Fruit fly (Drosophila melanogaster) whole organism, embryonic: ENCODE results near the gene CG11920.

ENCODE experiments used
- BEAF-32 ChIP-seq: fragments of 200-800 bp; sonication (Bioruptor generic); optimal IDR thresholded peaks from 3 replicates; lab custom pipeline; 2017; ENCODE audit warnings: missing biosample characterization, missing genetic modification characterization, mild to moderate bottlenecking, moderate library complexity, missing genetic modification reagents
- CG10267 ChIP-seq: fragments of 200-800 bp; sonication (Bioruptor generic); optimal IDR thresholded peaks from 2 replicates; lab custom pipeline; 2018; ENCODE audit warnings: missing biosample characterization, mild to moderate bottlenecking, missing genetic modification characterization, moderate library complexity
- CG11085 ChIP-seq: fragments of 200-800 bp; sonication (Bioruptor generic); IDR thresholded peaks from 2 replicates; pipeline ENCODE4 v1.3.6; 2022; ENCODE audit warnings: missing biosample characterization, missing genetic modification characterization
- CG11695 ChIP-seq: fragments of 200-800 bp; sonication (Bioruptor generic); IDR thresholded peaks from 3 replicates; pipeline ENCODE4 v1.3.6; 2022; ENCODE audit warnings: missing biosample characterization, missing genetic modification characterization
- CG14710 ChIP-seq: fragments of 200-800 bp; sonication (Bioruptor generic); optimal IDR thresholded peaks from 3 replicates; lab custom pipeline; 2019; ENCODE audit warnings: missing biosample characterization, mild to moderate bottlenecking, missing genetic modification characterization, moderate library complexity
- CG1602 ChIP-seq: fragments of 200-800 bp; sonication (Bioruptor generic); optimal IDR thresholded peaks from 3 replicates; lab custom pipeline; 2016; ENCODE audit warnings: missing biosample characterization, missing genetic modification characterization
- CG1647 ChIP-seq: fragments of 200-800 bp; sonication (Bioruptor generic); optimal IDR thresholded peaks from 3 replicates; lab custom pipeline; 2016; ENCODE audit warnings: missing biosample characterization, missing genetic modification characterization
- CG17568 ChIP-seq: fragments of 200-800 bp; sonication (Bioruptor generic); optimal IDR thresholded peaks from 2 replicates; lab custom pipeline; 2018; ENCODE audit warnings: missing biosample characterization, mild to moderate bottlenecking, missing genetic modification characterization, moderate library complexity
- CG18011 ChIP-seq: fragments of 200-800 bp; sonication (Bioruptor generic); optimal IDR thresholded peaks from 2 replicates; lab custom pipeline; 2017; ENCODE audit warnings: missing biosample characterization, missing genetic modification characterization, mild to moderate bottlenecking, moderate library complexity, missing genotype
- CG2116 ChIP-seq: fragments of 200-800 bp; sonication (Bioruptor generic); optimal IDR thresholded peaks from 3 replicates; lab custom pipeline; 2018; ENCODE audit warnings: missing biosample characterization, mild to moderate bottlenecking, missing genetic modification characterization
- CG31224 ChIP-seq: fragments of 200-800 bp; sonication (Bioruptor generic); IDR thresholded peaks from 2 replicates; pipeline ENCODE4 v1.3.6; 2022; ENCODE audit warnings: missing biosample characterization, missing genetic modification characterization
- CG32767 ChIP-seq: fragments of 200-800 bp; sonication (Bioruptor generic); IDR thresholded peaks from 2 replicates; pipeline ENCODE4 v1.3.6; 2022; ENCODE audit warnings: missing biosample characterization, missing genetic modification characterization
- CG3726 ChIP-seq: fragments of 200-800 bp; sonication (Bioruptor generic); IDR thresholded peaks from 3 replicates; pipeline ENCODE4, ENCODE4 v1.3.6; 2022; ENCODE audit warnings: missing biosample characterization, missing genetic modification characterization
- CG3995 ChIP-seq: fragments of 200-800 bp; sonication (Bioruptor generic); optimal IDR thresholded peaks from 3 replicates; lab custom pipeline; 2016; ENCODE audit warnings: missing biosample characterization, missing genetic modification characterization
- CG4617 ChIP-seq: fragments of 200-800 bp; sonication (Bioruptor generic); optimal IDR thresholded peaks from 3 replicates; lab custom pipeline; 2016; ENCODE audit warnings: missing biosample characterization, missing genetic modification characterization, borderline replicate concordance
- CG6765 ChIP-seq: fragments of 200-800 bp; sonication (Bioruptor generic); optimal IDR thresholded peaks from 3 replicates; lab custom pipeline; 2017; ENCODE audit warnings: missing biosample characterization, mild to moderate bottlenecking, missing genetic modification characterization
- CG7357 ChIP-seq: fragments of 200-800 bp; sonication (Bioruptor generic); IDR thresholded peaks from 3 replicates; pipeline ENCODE4 v1.3.6; 2022; ENCODE audit warnings: missing biosample characterization, missing genetic modification characterization
- CG9437 ChIP-seq: fragments of 200-800 bp; sonication (Bioruptor generic); optimal IDR thresholded peaks from 2 replicates; lab custom pipeline; 2018; ENCODE audit warnings: missing biosample characterization, mild to moderate bottlenecking, missing genetic modification characterization
- CTCF ChIP-seq: fragments of 200-800 bp; sonication (Bioruptor generic); optimal IDR thresholded peaks from 2 replicates; lab custom pipeline; 2017; ENCODE audit warnings: missing biosample characterization, mild to moderate bottlenecking, missing genetic modification characterization, moderate library complexity
- Dip3 ChIP-seq: fragments of 200-800 bp; sonication (Bioruptor generic); optimal IDR thresholded peaks from 3 replicates; lab custom pipeline; 2016; ENCODE audit warnings: missing biosample characterization, missing genetic modification characterization
- Dp ChIP-seq: fragments of 200-800 bp; sonication (Bioruptor generic); optimal IDR thresholded peaks from 2 replicates; lab custom pipeline; 2018; ENCODE audit warnings: missing biosample characterization, mild to moderate bottlenecking, missing genetic modification characterization, moderate library complexity
- E2f2 ChIP-seq: fragments of 200-800 bp; sonication (Bioruptor generic); IDR thresholded peaks from 2 replicates; pipeline ENCODE4 v1.3.6; 2022; ENCODE audit warnings: missing biosample characterization, missing genetic modification characterization
- Ets65A ChIP-seq: fragments of 200-800 bp; sonication (Bioruptor generic); peaks from one replicate; lab custom pipeline; 2016; ENCODE audit warnings: missing biosample characterization, missing genetic modification characterization
- Hr3 ChIP-seq: fragments of 200-800 bp; sonication (Bioruptor generic); optimal IDR thresholded peaks from 3 replicates; lab custom pipeline; 2016; ENCODE audit warnings: missing biosample characterization, missing genetic modification characterization
- Hr78 ChIP-seq, 2 experiments: fragments of 200-800 bp in 1 of 2; fragments of >200 bp in 1 of 2; sonication (Bioruptor generic) in 1 of 2; optimal IDR thresholded peaks; 2 replicates each; lab custom pipeline; 2017 to 2019; ENCODE audit warnings: missing biosample characterization in 2 of 2, missing genetic modification characterization in 2 of 2, mild to moderate bottlenecking in 1 of 2, moderate library complexity in 1 of 2
- Med ChIP-seq: fragments of 200-800 bp; sonication (Bioruptor generic); peaks from one replicate; lab custom pipeline; 2016; ENCODE audit warnings: missing biosample characterization, missing genetic modification characterization, mild to moderate bottlenecking, inconsistent platforms, moderate library complexity
- NC2β ChIP-seq: fragments of 200-800 bp; sonication (Bioruptor generic); optimal IDR thresholded peaks from 2 replicates; lab custom pipeline; 2016; ENCODE audit warnings: missing biosample characterization, missing genetic modification characterization
- Rfx ChIP-seq: fragments of 200-800 bp; sonication (Bioruptor generic); IDR thresholded peaks from 2 replicates; pipeline ENCODE4 v1.3.6; 2022; ENCODE audit warnings: missing biosample characterization, missing genetic modification characterization
- Vsx1 ChIP-seq: fragments of 200-800 bp; sonication (Bioruptor generic); optimal IDR thresholded peaks from 2 replicates; lab custom pipeline; 2017; ENCODE audit warnings: missing biosample characterization, mild to moderate bottlenecking, missing genetic modification characterization, missing genetic modification reagents
- Xrp1 ChIP-seq: fragments of 200-800 bp; sonication (Bioruptor generic); IDR thresholded peaks from 2 replicates; pipeline ENCODE4 v1.3.6; 2022; ENCODE audit warnings: missing biosample characterization, missing genetic modification characterization
- ap ChIP-seq: fragments of 200-800 bp; sonication (Bioruptor generic); IDR thresholded peaks from 2 replicates; pipeline ENCODE4 v1.3.6; 2022; ENCODE audit warnings: missing biosample characterization, missing genetic modification characterization
- dmrt99B ChIP-seq: fragments of 200-800 bp; sonication (Bioruptor generic); optimal IDR thresholded peaks from 2 replicates; lab custom pipeline; 2018; ENCODE audit warnings: missing biosample characterization, mild to moderate bottlenecking, missing genetic modification characterization, moderate library complexity
- exex ChIP-seq: fragments of 200-800 bp; sonication (Bioruptor generic); optimal IDR thresholded peaks from 4 replicates; lab custom pipeline; 2018; ENCODE audit warnings: missing biosample characterization, mild to moderate bottlenecking, missing genetic modification characterization, moderate library complexity
- fd3F ChIP-seq: fragments of 200-800 bp; sonication (Bioruptor generic); optimal IDR thresholded peaks from 2 replicates; lab custom pipeline; 2018; ENCODE audit warnings: missing biosample characterization, mild to moderate bottlenecking, missing genetic modification characterization, moderate library complexity
- fd96Cb ChIP-seq: fragments of 200-800 bp; sonication (Bioruptor generic); optimal IDR thresholded peaks from 2 replicates; lab custom pipeline; 2018; ENCODE audit warnings: missing biosample characterization, mild to moderate bottlenecking, missing genetic modification characterization, moderate library complexity
- grau ChIP-seq: fragments of 200-800 bp; optimal IDR thresholded peaks from 3 replicates; lab custom pipeline; 2019; ENCODE audit warnings: missing biosample characterization, mild to moderate bottlenecking, missing genetic modification characterization, moderate library complexity
- hb ChIP-seq: fragments of 200-800 bp; sonication (Bioruptor generic); IDR thresholded peaks from 3 replicates; pipeline ENCODE4 v1.3.6; 2022; ENCODE audit warnings: missing biosample characterization, missing genetic modification characterization; ENCODE audit not compliant: partially characterized antibody
- lov ChIP-seq, 2 experiments: fragments of 200-800 bp in 1 of 2; fragments of >200 bp in 1 of 2; sonication (Bioruptor generic) in 1 of 2; IDR thresholded peaks in 1 of 2; optimal IDR thresholded peaks in 1 of 2; 2 replicates in 1 of 2; 3 replicates in 1 of 2; pipeline versions ENCODE4 v1.3.6 to Lab custom; 2017 to 2022; ENCODE audit warnings: missing biosample characterization in 1 of 2, missing genetic modification characterization in 1 of 2
- mld ChIP-seq: fragments of 200-800 bp; sonication (Bioruptor generic); IDR thresholded peaks from 3 replicates; pipeline ENCODE4 v1.3.6; 2022; ENCODE audit warnings: missing biosample characterization, missing genetic modification characterization; ENCODE audit not compliant: partially characterized antibody
- nmo ChIP-seq: fragments of 200-800 bp; sonication (Bioruptor generic); optimal IDR thresholded peaks from 2 replicates; lab custom pipeline; 2018; ENCODE audit warnings: missing biosample characterization, mild to moderate bottlenecking, missing genetic modification characterization, moderate library complexity
- nom ChIP-seq: fragments of 200-800 bp; sonication (Bioruptor generic); optimal IDR thresholded peaks from 2 replicates; lab custom pipeline; 2017; ENCODE audit warnings: missing biosample characterization, missing genetic modification characterization, mild to moderate bottlenecking, moderate library complexity, missing genetic modification reagents
- phol ChIP-seq: fragments of 200-800 bp; sonication (Bioruptor generic); optimal IDR thresholded peaks from 3 replicates; lab custom pipeline; 2018; ENCODE audit warnings: missing biosample characterization, mild to moderate bottlenecking, missing genetic modification characterization, moderate library complexity
- sens ChIP-seq: fragments of 200-800 bp; sonication (Bioruptor generic); peaks from one replicate; lab custom pipeline; 2016; ENCODE audit warnings: missing biosample characterization, missing genetic modification characterization
- slbo ChIP-seq: fragments of 200-800 bp; sonication (Bioruptor generic); IDR thresholded peaks from 2 replicates; pipeline ENCODE4 v1.3.6; 2022; ENCODE audit warnings: missing biosample characterization, missing genetic modification characterization
- sna ChIP-seq: fragments of 200-800 bp; sonication (Bioruptor generic); IDR thresholded peaks from 2 replicates; pipeline ENCODE4 v1.3.6; 2022; ENCODE audit warnings: missing biosample characterization, missing genetic modification characterization; ENCODE audit not compliant: partially characterized antibody
- stwl ChIP-seq: fragments of 200-800 bp; sonication (Bioruptor generic); optimal IDR thresholded peaks from 3 replicates; lab custom pipeline; 2018; ENCODE audit warnings: missing biosample characterization, mild to moderate bottlenecking, missing genetic modification characterization, moderate library complexity
- tio ChIP-seq: fragments of 200-800 bp; sonication (Bioruptor generic); optimal IDR thresholded peaks from 2 replicates; lab custom pipeline; 2017; ENCODE audit warnings: missing biosample characterization, missing genetic modification characterization, inconsistent platforms
- vvl ChIP-seq: fragments of 200-800 bp; sonication (Bioruptor generic); IDR thresholded peaks from 2 replicates; pipeline ENCODE4 v1.3.6; 2022; ENCODE audit warnings: missing biosample characterization, missing genetic modification characterization
- zen ChIP-seq: fragments of 200-800 bp; sonication (Bioruptor generic); optimal IDR thresholded peaks from 3 replicates; lab custom pipeline; 2018; ENCODE audit warnings: missing biosample characterization, mild to moderate bottlenecking, missing genetic modification characterization, moderate library complexity

Gene CG11920

DNA sequence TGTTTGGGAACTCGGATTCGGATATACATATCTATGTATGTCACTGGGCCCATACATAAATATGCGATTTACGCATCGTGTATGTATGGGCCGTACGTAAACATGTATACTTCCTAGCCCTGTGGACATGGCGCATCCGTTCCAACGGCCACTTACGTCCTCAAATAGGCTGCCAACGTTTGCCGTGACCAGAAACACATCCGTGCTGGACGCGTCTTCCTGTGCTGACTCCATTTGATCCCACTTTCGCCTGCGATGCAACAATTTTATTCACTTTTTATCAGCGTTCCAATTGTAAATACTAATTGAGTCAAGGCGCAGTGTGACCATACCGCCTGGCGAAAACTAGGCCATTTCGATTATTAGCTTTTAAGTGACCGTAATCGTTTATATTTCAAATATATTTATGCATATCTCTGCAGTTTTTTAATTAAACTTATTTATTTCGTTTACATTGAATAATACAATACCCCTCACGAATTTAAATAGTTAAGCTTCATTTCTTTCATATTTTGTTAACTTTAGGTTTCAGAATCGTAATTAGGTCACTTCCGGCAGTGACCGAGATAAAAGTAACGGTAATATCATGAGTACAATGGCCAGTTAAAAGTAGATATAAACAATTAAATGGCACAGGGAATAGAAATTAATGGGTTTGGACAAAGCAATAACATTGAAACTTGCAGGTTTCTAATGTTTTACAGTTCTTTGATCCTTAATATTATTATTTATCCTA lies 29.7 kb upstream of the CG11920 start, which contains the start of gene 5PtaseI (continued):
- TF ChIP-seq CG18011 (no peak), stwl (tag; lab: Kevin White, UChicago) (peak; percentile 51), BEAF-32 (GFP tag; lab: Kevin White, UChicago) (peak; percentile 34), fd96Cb (no peak), zen (peak; percentile 22), CG3995 (peak; percentile 86), sna (GFP tag; lab: Robert Waterston, UW) (peak; percentile 27; the same call in 1 of the 2 replicates), CG10267 (tag; lab: Kevin White, UChicago) (peak; percentile 9), Hr78 (GFP tag; optimal IDR thresholded peaks at IDR 0.05; lab: Kevin White, UChicago) (no peak), sens (GFP tag; lab: Kevin White, UChicago) (peak; percentile 73), Xrp1 (no peak), Dp (GFP tag; lab: Kevin White, UChicago) (peak; percentile 65), CG11695 (GFP tag; lab: Robert Waterston, UW) (no peak), nom (GFP tag; lab: Kevin White, UChicago) (peak; percentile 17), CTCF (GFP tag; lab: Kevin White, UChicago) (no peak), CG1647 (GFP tag; lab: Kevin White, UChicago) (no peak), CG9437 (GFP tag; lab: Kevin White, UChicago) (peak; percentile 37), fd3F (GFP tag; lab: Kevin White, UChicago) (no peak), CG2116 (GFP tag; lab: Kevin White, UChicago) (peak; percentile 48), ap (GFP tag; lab: Robert Waterston, UW) (no peak), nmo (GFP tag; lab: Kevin White, UChicago) (peak; percentile 7), Vsx1 (GFP tag; lab: Kevin White, UChicago) (peak; percentile 70), CG32767 (GFP tag; lab: Robert Waterston, UW) (0 out of 2 replicates have a peak, but pooled peaks have one; percentile 47), hb (no peak; the same call in 2 of the 3 replicates), CG31224 (GFP tag; lab: Robert Waterston, UW) (no peak), tio (no peak), E2f2 (GFP tag; lab: Robert Waterston, UW) (peak; percentile 73), Ets65A (GFP tag; lab: Kevin White, UChicago) (peak; percentile 58), dmrt99B (no peak), Med (GFP tag; lab: Kevin White, UChicago) (no peak), Hr3 (GFP tag; lab: Kevin White, UChicago) (peak; percentile 86), CG1602 (no peak), Dip3 (GFP tag; lab: Kevin White, UChicago) (no peak), CG6765 (GFP tag; lab: Kevin White, UChicago) (no peak), slbo (GFP tag; lab: Robert Waterston, UW) (no peak), exex (tag; lab: Kevin White, UChicago) (peak; percentile 50), CG14710 (tag; lab: Kevin White, UChicago) (peak; percentile 19), phol (peak; percentile 30), mld (GFP tag; lab: Robert Waterston, UW) (no peak), CG17568 (GFP tag; lab: Kevin White, UChicago) (no peak), CG11085 (GFP tag; lab: Robert Waterston, UW) (no peak), vvl (peak; percentile 38), CG3726 (GFP tag; lab: Robert Waterston, UW) (no peak), NC2β (GFP tag; lab: Kevin White, UChicago) (no peak), CG4617 (GFP tag; lab: Kevin White, UChicago) (peak; percentile 75), grau (peak; percentile 8), lov (optimal IDR thresholded peaks at IDR 0.05; lab: Kevin White, UChicago) (no peak), lov (GFP tag; IDR thresholded peaks at IDR 0.05; lab: Robert Waterston, UW) (no peak), CG7357 (GFP tag; lab: Robert Waterston, UW) (no peak), Rfx (no peak)
